Fruit fly (Drosophila melanogaster) whole organism, embryonic: ENCODE results near the gene nol.

ENCODE experiments used
- Antp ChIP-seq: fragments of 200-800 bp; sonication (Bioruptor generic); optimal IDR thresholded peaks from 3 replicates; lab custom pipeline; 2016; ENCODE audit warnings: missing biosample characterization, missing genetic modification characterization
- CG1024 ChIP-seq: fragments of 200-800 bp; sonication (Bioruptor generic); IDR thresholded peaks from 2 replicates; pipeline ENCODE4 v1.3.6; 2022; ENCODE audit warnings: missing biosample characterization, missing genetic modification characterization
- CG10959 ChIP-seq: fragments of 200-800 bp; sonication (Bioruptor generic); IDR thresholded peaks from 2 replicates; pipeline ENCODE4 v1.3.6; 2022; ENCODE audit warnings: missing biosample characterization, missing genetic modification characterization
- CG11456 ChIP-seq: fragments of 200-800 bp; sonication (Bioruptor generic); IDR thresholded peaks from 3 replicates; pipeline ENCODE4 v1.3.6; 2022; ENCODE audit warnings: missing biosample characterization, missing genetic modification characterization
- CG12299 ChIP-seq: fragments of 200-800 bp; sonication (Bioruptor generic); optimal IDR thresholded peaks from 2 replicates; lab custom pipeline; 2018; ENCODE audit warnings: missing biosample characterization, mild to moderate bottlenecking, missing genetic modification characterization
- CG14014 ChIP-seq: fragments of 200-800 bp; sonication (Bioruptor generic); IDR thresholded peaks from 2 replicates; pipeline ENCODE4 v1.3.6; 2022; ENCODE audit warnings: missing biosample characterization, missing genetic modification characterization
- CG14860 ChIP-seq: fragments of 200-800 bp; sonication (Bioruptor generic); IDR thresholded peaks from 3 replicates; pipeline ENCODE4 v1.3.6; 2022; ENCODE audit warnings: missing biosample characterization, missing genetic modification characterization; ENCODE audit not compliant: partially characterized antibody
- CG1602 ChIP-seq: fragments of 200-800 bp; sonication (Bioruptor generic); optimal IDR thresholded peaks from 3 replicates; lab custom pipeline; 2016; ENCODE audit warnings: missing biosample characterization, missing genetic modification characterization
- CG16813 ChIP-seq: fragments of 200-800 bp; sonication (Bioruptor generic); IDR thresholded peaks from 3 replicates; pipeline ENCODE4 v1.3.6; 2022; ENCODE audit warnings: missing biosample characterization, missing genetic modification characterization; ENCODE audit not compliant: partially characterized antibody
- CG17385 ChIP-seq: fragments of 200-800 bp; sonication (Bioruptor generic); optimal IDR thresholded peaks from 3 replicates; lab custom pipeline; 2018; ENCODE audit warnings: missing biosample characterization, mild to moderate bottlenecking, missing genetic modification characterization
- CG17568 ChIP-seq: fragments of 200-800 bp; sonication (Bioruptor generic); optimal IDR thresholded peaks from 2 replicates; lab custom pipeline; 2018; ENCODE audit warnings: missing biosample characterization, mild to moderate bottlenecking, missing genetic modification characterization, moderate library complexity
- CG32767 ChIP-seq: fragments of 200-800 bp; sonication (Bioruptor generic); IDR thresholded peaks from 2 replicates; pipeline ENCODE4 v1.3.6; 2022; ENCODE audit warnings: missing biosample characterization, missing genetic modification characterization
- CG33213 ChIP-seq: fragments of 200-800 bp; sonication (Bioruptor generic); optimal IDR thresholded peaks from 3 replicates; lab custom pipeline; 2016; ENCODE audit warnings: missing biosample characterization, missing genetic modification characterization
- CG3407 ChIP-seq: fragments of 200-800 bp; sonication (Bioruptor generic); optimal IDR thresholded peaks from 2 replicates; lab custom pipeline; 2018; ENCODE audit warnings: missing biosample characterization, mild to moderate bottlenecking, missing genetic modification characterization
- CG3847 ChIP-seq: fragments of 200-800 bp; sonication (Bioruptor generic); IDR thresholded peaks from 2 replicates; pipeline ENCODE4 v1.3.6; 2022; ENCODE audit warnings: missing biosample characterization, missing genetic modification characterization
- CG4282 ChIP-seq: fragments of 200-800 bp; sonication (Bioruptor generic); optimal IDR thresholded peaks from 2 replicates; lab custom pipeline; 2016; ENCODE audit warnings: missing biosample characterization, missing genetic modification characterization
- CG4617 ChIP-seq: fragments of 200-800 bp; sonication (Bioruptor generic); optimal IDR thresholded peaks from 3 replicates; lab custom pipeline; 2016; ENCODE audit warnings: missing biosample characterization, missing genetic modification characterization, borderline replicate concordance
- CG7357 ChIP-seq: fragments of 200-800 bp; sonication (Bioruptor generic); IDR thresholded peaks from 3 replicates; pipeline ENCODE4 v1.3.6; 2022; ENCODE audit warnings: missing biosample characterization, missing genetic modification characterization
- CG8478 ChIP-seq: fragments of >200 bp; optimal IDR thresholded peaks from 2 replicates; lab custom pipeline; 2018
- CG8765 ChIP-seq: fragments of 200-800 bp; sonication (Bioruptor generic); IDR thresholded peaks from 2 replicates; pipeline ENCODE4 v1.3.6; 2022; ENCODE audit warnings: missing biosample characterization, missing genetic modification characterization
- CG9215 ChIP-seq: fragments of 200-800 bp; sonication (Bioruptor generic); IDR thresholded peaks from 2 replicates; pipeline ENCODE4 v1.3.6; 2022; ENCODE audit warnings: missing biosample characterization, missing genetic modification characterization
- CrebB ChIP-seq: fragments of 200-800 bp; sonication (Bioruptor generic); optimal IDR thresholded peaks from 3 replicates; lab custom pipeline; 2018; ENCODE audit warnings: missing biosample characterization, mild to moderate bottlenecking, missing genetic modification characterization
- D ChIP-seq, 2 experiments: fragments of 200-800 bp in 1 of 2; fragments of >200 bp in 1 of 2; sonication (Bioruptor generic) in 1 of 2; optimal IDR thresholded peaks; 2 replicates in 1 of 2; 3 replicates in 1 of 2; lab custom pipeline; 2017; ENCODE audit warnings: mild to moderate bottlenecking in 1 of 2, missing biosample characterization in 1 of 2, missing genetic modification characterization in 1 of 2, missing genetic modification reagents in 1 of 2
- Dfd ChIP-seq, 2 experiments: fragments of >200 bp; optimal IDR thresholded peaks; 2 replicates each; lab custom pipeline; 2017; ENCODE audit warnings: missing biosample characterization in 2 of 2, missing genetic modification characterization in 2 of 2
- Dip2 ChIP-seq: fragments of 200-800 bp; sonication (Bioruptor generic); IDR thresholded peaks from 2 replicates; pipeline ENCODE4 v1.3.6; 2022; ENCODE audit warnings: missing biosample characterization, missing genetic modification characterization
- Doc2 ChIP-seq: fragments of 200-800 bp; sonication (Bioruptor generic); IDR thresholded peaks from 2 replicates; pipeline ENCODE4 v1.3.6; 2022; ENCODE audit warnings: missing biosample characterization, missing genetic modification characterization
- Fer2 ChIP-seq: fragments of 200-800 bp; sonication (Bioruptor generic); optimal IDR thresholded peaks from 2 replicates; lab custom pipeline; 2018; ENCODE audit warnings: missing biosample characterization, mild to moderate bottlenecking, missing genetic modification characterization, moderate library complexity
- HmgD ChIP-seq: fragments of 200-800 bp; sonication (Bioruptor generic); optimal IDR thresholded peaks from 3 replicates; lab custom pipeline; 2016; ENCODE audit warnings: missing biosample characterization, missing genetic modification characterization
- Lhr ChIP-seq: fragments of 200-800 bp; sonication (Bioruptor generic); optimal IDR thresholded peaks from 3 replicates; lab custom pipeline; 2017; ENCODE audit warnings: mild to moderate bottlenecking, missing biosample characterization, missing genetic modification reagents, missing genetic modification characterization
- Lim3 ChIP-seq: fragments of 200-800 bp; sonication (Bioruptor generic); IDR thresholded peaks from 2 replicates; pipeline ENCODE4 v1.3.6; 2022; ENCODE audit warnings: missing biosample characterization, missing genetic modification characterization
- Mrtf ChIP-seq: fragments of 200-800 bp; sonication (Bioruptor generic); IDR thresholded peaks from 3 replicates; pipeline ENCODE4 v1.3.6; 2022; ENCODE audit warnings: missing biosample characterization, missing genetic modification characterization
- Ptx1 ChIP-seq: fragments of 200-800 bp; sonication (Bioruptor generic); IDR thresholded peaks from 2 replicates; pipeline ENCODE4 v1.3.6; 2022; ENCODE audit warnings: missing biosample characterization, missing genetic modification characterization
- Trl ChIP-seq, 3 experiments: fragments of >200 bp in 2 of 3; fragments of 200-800 bp in 1 of 3; sonication (Bioruptor generic) in 1 of 3; optimal IDR thresholded peaks; 2 replicates in 1 of 3; 3 replicates in 2 of 3; lab custom pipeline; 2016 to 2017; ENCODE audit warnings: missing biosample characterization in 1 of 3, missing genetic modification characterization in 1 of 3
- al ChIP-seq: fragments of 200-800 bp; sonication (Bioruptor generic); IDR thresholded peaks from 2 replicates; pipeline ENCODE4 v1.3.6; 2022; ENCODE audit warnings: missing biosample characterization, missing genetic modification characterization
- chn ChIP-seq: fragments of 200-800 bp; sonication (Bioruptor generic); optimal IDR thresholded peaks from 2 replicates; lab custom pipeline; 2016; ENCODE audit warnings: missing biosample characterization, missing genetic modification characterization
- ci ChIP-seq: fragments of 200-800 bp; sonication (Bioruptor generic); IDR thresholded peaks from 3 replicates; pipeline ENCODE4 v1.3.6; 2022; ENCODE audit warnings: missing biosample characterization, missing genetic modification characterization
- cwo ChIP-seq: fragments of 200-800 bp; sonication (Bioruptor generic); optimal IDR thresholded peaks from 3 replicates; lab custom pipeline; 2017; ENCODE audit warnings: missing biosample characterization, missing genetic modification characterization, mild to moderate bottlenecking, moderate library complexity, missing genetic modification reagents
- eve ChIP-seq, 2 experiments: fragments of >200 bp; optimal IDR thresholded peaks; 2 replicates each; lab custom pipeline; 2017; ENCODE audit warnings: missing biosample characterization in 2 of 2, missing genetic modification characterization in 2 of 2
- ewg ChIP-seq: fragments of 200-800 bp; sonication (Bioruptor generic); optimal IDR thresholded peaks from 3 replicates; lab custom pipeline; 2017; ENCODE audit warnings: mild to moderate bottlenecking, missing biosample characterization, missing genetic modification reagents, missing genetic modification characterization
- fd102C ChIP-seq: fragments of 200-800 bp; sonication (Bioruptor generic); optimal IDR thresholded peaks from 2 replicates; lab custom pipeline; 2018; ENCODE audit warnings: missing biosample characterization, mild to moderate bottlenecking, missing genetic modification characterization, moderate library complexity
- hkb ChIP-seq, 2 experiments: fragments of 200-800 bp in 1 of 2; fragments of >200 bp in 1 of 2; sonication (Bioruptor generic) in 1 of 2; IDR thresholded peaks in 1 of 2; optimal IDR thresholded peaks in 1 of 2; 2 replicates each; pipeline versions ENCODE4 v1.3.6 to Lab custom; 2017 to 2022; ENCODE audit warnings: missing biosample characterization in 1 of 2, missing genetic modification characterization in 1 of 2
- mirr ChIP-seq: fragments of 200-800 bp; sonication (Bioruptor generic); optimal IDR thresholded peaks from 3 replicates; lab custom pipeline; 2018; ENCODE audit warnings: missing biosample characterization, mild to moderate bottlenecking, missing genetic modification characterization
- run ChIP-seq: fragments of 200-800 bp; sonication (Bioruptor generic); optimal IDR thresholded peaks from 3 replicates; lab custom pipeline; 2018; ENCODE audit warnings: missing biosample characterization, mild to moderate bottlenecking, missing genetic modification characterization
- sc ChIP-seq, 3 experiments: fragments of >200 bp in 2 of 3; fragments of 200-800 bp in 1 of 3; sonication (Bioruptor generic) in 1 of 3; optimal IDR thresholded peaks; 2 replicates in 2 of 3; 3 replicates in 1 of 3; lab custom pipeline; 2017; ENCODE audit warnings: mild to moderate bottlenecking in 1 of 3, missing biosample characterization in 1 of 3, missing genetic modification characterization in 1 of 3, missing genetic modification reagents in 1 of 3
- shn ChIP-seq: fragments of 200-800 bp; sonication (Bioruptor generic); optimal IDR thresholded peaks from 3 replicates; lab custom pipeline; 2016; ENCODE audit warnings: missing biosample characterization, missing genetic modification characterization
- sim ChIP-seq: fragments of 200-800 bp; sonication (Bioruptor generic); IDR thresholded peaks from 2 replicates; pipeline ENCODE4 v1.3.6; 2022; ENCODE audit warnings: missing biosample characterization, missing genetic modification characterization
- slbo ChIP-seq: fragments of 200-800 bp; sonication (Bioruptor generic); IDR thresholded peaks from 2 replicates; pipeline ENCODE4 v1.3.6; 2022; ENCODE audit warnings: missing biosample characterization, missing genetic modification characterization
- stwl ChIP-seq: fragments of 200-800 bp; sonication (Bioruptor generic); optimal IDR thresholded peaks from 3 replicates; lab custom pipeline; 2018; ENCODE audit warnings: missing biosample characterization, mild to moderate bottlenecking, missing genetic modification characterization, moderate library complexity
- z ChIP-seq: fragments of 200-800 bp; sonication (Bioruptor generic); IDR thresholded peaks from 3 replicates; pipeline ENCODE4 v1.3.6; 2022; ENCODE audit warnings: missing biosample characterization, missing genetic modification characterization

The nol gene

DNA sequence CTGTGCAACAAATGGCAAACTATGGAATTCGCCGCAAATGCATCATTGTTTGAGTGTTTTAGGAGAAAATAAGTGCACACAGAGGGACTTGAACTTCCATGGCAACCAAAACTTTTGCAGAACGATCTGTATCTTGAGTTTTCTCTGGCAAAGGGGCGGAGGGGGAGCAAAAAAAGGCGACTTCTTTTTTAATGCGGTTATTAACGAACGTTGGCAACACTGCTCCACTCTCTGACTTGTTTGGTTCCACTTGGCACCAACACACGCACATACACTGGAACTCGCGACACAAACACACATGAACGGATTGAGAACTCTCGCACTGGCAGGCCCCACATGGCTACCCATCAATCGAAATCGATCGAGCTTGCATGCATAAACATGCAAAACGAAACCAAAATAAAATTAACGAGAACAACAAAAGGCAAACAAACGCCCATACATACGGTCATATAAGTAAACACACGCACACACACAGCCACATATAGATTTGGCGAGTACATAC is 11.2 kb upstream of the nol start (continued):
- TF ChIP-seq HmgD (GFP tag; lab: Kevin White, UChicago), result no peak
- no peak for TF ChIP-seq Fer2 (tag; lab: Kevin White, UChicago)
- no peak for TF ChIP-seq run (tag; lab: Kevin White, UChicago)
- no peak for TF ChIP-seq CG7357 (GFP tag; lab: Robert Waterston, UW)
- TF ChIP-seq CG14014 (GFP tag; lab: Robert Waterston, UW), result no peak
- no peak for TF ChIP-seq Doc2
- peak; percentile 29 for TF ChIP-seq Antp (GFP tag; lab: Kevin White, UChicago)
- TF ChIP-seq CG10959 (GFP tag; lab: Robert Waterston, UW), result no peak
- TF ChIP-seq Dfd (GFP tag; optimal IDR thresholded peaks at IDR 0.05; lab: Kevin White, UChicago), result no peak
- TF ChIP-seq stwl (tag; lab: Kevin White, UChicago), result peak; percentile 1
- TF ChIP-seq CG33213 (GFP tag; lab: Kevin White, UChicago), result no peak
- no peak for TF ChIP-seq hkb (optimal IDR thresholded peaks at IDR 0.05; lab: Kevin White, UChicago)
- TF ChIP-seq hkb (GFP tag; IDR thresholded peaks at IDR 0.05; lab: Robert Waterston, UW), result peak; percentile 6; the same call in 1 of the 2 replicates
- TF ChIP-seq chn (GFP tag; lab: Kevin White, UChicago), result peak; percentile 33
- no peak for TF ChIP-seq sc (optimal IDR thresholded peaks at IDR 0.05; lab: Kevin White, UChicago)
- TF ChIP-seq sc (GFP tag; optimal IDR thresholded peaks at IDR 0.05; lab: Kevin White, UChicago), result no peak
- TF ChIP-seq Lhr (GFP tag; lab: Kevin White, UChicago), result no peak
- TF ChIP-seq Ptx1, result 0 out of 2 replicates have a peak, but pooled peaks have one; percentile 24
- TF ChIP-seq CG1024, result no peak
- peak; percentile 66 for TF ChIP-seq slbo (GFP tag; lab: Robert Waterston, UW)
- no peak for TF ChIP-seq CG3847 (GFP tag; lab: Robert Waterston, UW)
- no peak for TF ChIP-seq ci (GFP tag; lab: Robert Waterston, UW)
- TF ChIP-seq CG16813 (GFP tag; lab: Robert Waterston, UW), result 0 out of 3 replicates have a peak, but pooled peaks have one; percentile 13
- TF ChIP-seq Dip2 (GFP tag; lab: Robert Waterston, UW), result no peak
- no peak for TF ChIP-seq shn (GFP tag; lab: Kevin White, UChicago)
- no peak for TF ChIP-seq CG17385 (GFP tag; lab: Kevin White, UChicago)
- no peak for TF ChIP-seq sim
- peak; percentile 84 for TF ChIP-seq CG9215 (GFP tag; lab: Robert Waterston, UW)
- TF ChIP-seq cwo (GFP tag; lab: Kevin White, UChicago), result no peak
- TF ChIP-seq ewg, result no peak
- TF ChIP-seq CG12299, result no peak
- TF ChIP-seq CG8478 (lab: Kevin White, UChicago), result no peak
- no peak for TF ChIP-seq CG4617 (GFP tag; lab: Kevin White, UChicago)
- no peak for TF ChIP-seq eve (GFP tag; optimal IDR thresholded peaks at IDR 0.05; lab: Kevin White, UChicago)
- TF ChIP-seq Mrtf (GFP tag; lab: Robert Waterston, UW), result 0 out of 3 replicates have a peak, but pooled peaks have one; percentile 28
- TF ChIP-seq fd102C (GFP tag; lab: Kevin White, UChicago), result no peak
- TF ChIP-seq CG11456 (GFP tag; lab: Robert Waterston, UW), result 0 out of 3 replicates have a peak, but pooled peaks have one; percentile 70
- no peak for TF ChIP-seq CG8765 (GFP tag; lab: Robert Waterston, UW)
- peak; percentile 16; the same call in 1 of the 2 replicates for TF ChIP-seq CG32767 (GFP tag; lab: Robert Waterston, UW)
- no peak for TF ChIP-seq z (GFP tag; lab: Robert Waterston, UW)
- TF ChIP-seq CrebB, result no peak
- peak in 1 of 2 experiments; percentile 5 for TF ChIP-seq Trl (optimal IDR thresholded peaks at IDR 0.05; lab: Kevin White, UChicago)
- TF ChIP-seq Trl (GFP tag; optimal IDR thresholded peaks at IDR 0.05; lab: Kevin White, UChicago), result peak; percentile 10
- TF ChIP-seq CG4282 (GFP tag; lab: Kevin White, UChicago), result no peak
- TF ChIP-seq CG1602 (GFP tag; lab: Kevin White, UChicago), result no peak
- TF ChIP-seq CG14860, result no peak
- no peak for TF ChIP-seq CG3407 (GFP tag; lab: Kevin White, UChicago)
- TF ChIP-seq al, result peak; percentile 40; the same call in 1 of the 2 replicates
- no peak for TF ChIP-seq D (optimal IDR thresholded peaks at IDR 0.05; lab: Kevin White, UChicago)
- TF ChIP-seq D (GFP tag; optimal IDR thresholded peaks at IDR 0.05; lab: Kevin White, UChicago), result no peak
- TF ChIP-seq Lim3 (GFP tag; lab: Robert Waterston, UW), result no peak
- peak; percentile 61 for TF ChIP-seq CG17568 (GFP tag; lab: Kevin White, UChicago)
- TF ChIP-seq mirr (GFP tag; lab: Kevin White, UChicago), result no peak
